Worm (Caenorhabditis elegans) whole organism, L4 larva: ENCODE results near the gene spat-2.
A peak's percentile ranks its signal among the peaks of the same experiment; 100 is the strongest.

ENCODE experiments used
- F10B5.3 ChIP-seq: sonication (generic microtip); optimal IDR thresholded peaks from 2 replicates; lab custom pipeline; 2016; ENCODE audit warnings: mild to moderate bottlenecking, missing genetic modification characterization, missing compliant biosample characterization
- F26F4.8 ChIP-seq: fragments of 200-800 bp; sonication (Bioruptor generic); conservative IDR thresholded peaks from 2 replicates; pipeline ENCODE4 v1.3.6; 2022; ENCODE audit warnings: missing genetic modification characterization, missing compliant biosample characterization
- F37D6.2 ChIP-seq: sonication (generic microtip); optimal IDR thresholded peaks from 2 replicates; lab custom pipeline; 2016; ENCODE audit warnings: mild to moderate bottlenecking, missing genetic modification characterization, missing compliant biosample characterization
- F44E2.7 ChIP-seq: fragments of 200-800 bp; sonication (Bioruptor generic); IDR thresholded peaks from 2 replicates; pipeline ENCODE4 v2.1.2; 2022; ENCODE audit warnings: missing genetic modification characterization, missing compliant biosample characterization
- F49E8.2 ChIP-seq: sonication (generic microtip); optimal IDR thresholded peaks from 2 replicates; lab custom pipeline; 2016; ENCODE audit warnings: missing compliant biosample characterization, mild to moderate bottlenecking, missing genetic modification characterization, borderline replicate concordance
- Y5F2A.4 ChIP-seq: fragments of 200-800 bp; sonication (Bioruptor generic); optimal IDR thresholded peaks from 2 replicates; lab custom pipeline; 2018; ENCODE audit warnings: mild to moderate bottlenecking, missing genetic modification characterization, missing compliant biosample characterization
- ZK546.5 ChIP-seq, 2 experiments: sonication (generic microtip); optimal IDR thresholded peaks; 2 replicates each; lab custom pipeline; 2017; ENCODE audit warnings: missing biosample characterization in 2 of 2, missing genetic modification characterization in 2 of 2
- aha-1 ChIP-seq: fragments of 150-350 bp; peaks from one replicate; lab custom pipeline; 2014; ENCODE audit warnings: missing biosample characterization, missing genetic modification characterization
- aly-2 ChIP-seq: sonication (generic microtip); optimal IDR thresholded peaks from 2 replicates; lab custom pipeline; 2018; ENCODE audit warnings: missing biosample characterization, missing genetic modification characterization
- ceh-32 ChIP-seq: sonication (generic microtip); optimal IDR thresholded peaks from 2 replicates; lab custom pipeline; 2016; ENCODE audit warnings: mild to moderate bottlenecking, missing genetic modification characterization, missing compliant biosample characterization; ENCODE audit not compliant: poor library complexity
- daf-12 ChIP-seq: fragments of 150-350 bp; optimal IDR thresholded peaks from 2 replicates; lab custom pipeline; 2014; ENCODE audit warnings: missing biosample characterization, missing genetic modification reagents, missing genetic modification characterization
- daf-16 ChIP-seq, 3 experiments: sonication (generic microtip); optimal IDR thresholded peaks; 2 replicates each; lab custom pipeline; 2016 to 2017; ENCODE audit warnings: missing genetic modification characterization in 3 of 3, missing genetic modification reagents in 3 of 3, mild to moderate bottlenecking in 2 of 3, missing compliant biosample characterization in 2 of 3, missing biosample characterization in 1 of 3, moderate library complexity in 1 of 3
- daf-19 ChIP-seq: fragments of 200-800 bp; sonication (Bioruptor generic); conservative IDR thresholded peaks from 2 replicates; pipeline ENCODE4 v1.3.6; 2022; ENCODE audit warnings: missing genetic modification characterization, missing compliant biosample characterization
- daf-8 ChIP-seq: fragments of 200-800 bp; sonication (Bioruptor generic); IDR thresholded peaks from 2 replicates; pipeline ENCODE4 v1.3.6; 2022; ENCODE audit warnings: missing genetic modification characterization, missing compliant biosample characterization
- dmd-6 ChIP-seq: fragments of 200-800 bp; sonication (Bioruptor generic); IDR thresholded peaks from 2 replicates; pipeline ENCODE4 v1.3.6; 2022; ENCODE audit warnings: missing genetic modification reagents, missing genetic modification characterization, missing compliant biosample characterization
- dve-1 ChIP-seq: sonication (generic microtip); optimal IDR thresholded peaks from 2 replicates; lab custom pipeline; 2017; ENCODE audit warnings: antibody characterized with exemption, mild to moderate bottlenecking, missing genetic modification characterization, missing compliant biosample characterization; ENCODE audit not compliant: insufficient read depth
- egl-27 ChIP-seq: sonication (generic microtip); optimal IDR thresholded peaks from 3 replicates; lab custom pipeline; 2017; ENCODE audit warnings: missing biosample characterization, missing genetic modification reagents, missing genetic modification characterization
- hlh-11 ChIP-seq: fragments of 200-800 bp; sonication (Bioruptor generic); optimal IDR thresholded peaks from 2 replicates; lab custom pipeline; 2018; ENCODE audit warnings: mild to moderate bottlenecking, missing genetic modification characterization, missing compliant biosample characterization
- hlh-30 ChIP-seq: sonication (generic microtip); optimal IDR thresholded peaks from 2 replicates; lab custom pipeline; 2017; ENCODE audit warnings: antibody characterized with exemption, mild to moderate bottlenecking, missing genetic modification characterization, missing compliant biosample characterization; ENCODE audit not compliant: insufficient read depth
- jun-1 ChIP-seq: fragments of 150-350 bp; optimal IDR thresholded peaks from 2 replicates; lab custom pipeline; 2014; ENCODE audit warnings: missing biosample characterization, missing genetic modification reagents, missing genetic modification characterization
- lin-15B ChIP-seq: fragments of 150-350 bp; sonication (generic microtip); optimal IDR thresholded peaks from 3 replicates; lab custom pipeline; 2014; ENCODE audit warnings: missing biosample characterization, missing genetic modification characterization
- lin-38 ChIP-seq: fragments of 200-800 bp; sonication (Bioruptor generic); IDR thresholded peaks from 2 replicates; pipeline ENCODE4 v1.3.6; 2022; ENCODE audit warnings: missing genetic modification reagents, missing genetic modification characterization, missing compliant biosample characterization
- lin-39 ChIP-seq: fragments of 150-350 bp; optimal IDR thresholded peaks from 2 replicates; lab custom pipeline; 2014; ENCODE audit warnings: missing biosample characterization, missing genetic modification reagents, missing genetic modification characterization
- lsy-2 ChIP-seq, 2 experiments: fragments of 150-350 bp in 1 of 2; sonication (generic microtip) in 1 of 2; optimal IDR thresholded peaks; 2 replicates each; lab custom pipeline; 2014 to 2017; ENCODE audit warnings: missing biosample characterization in 2 of 2, missing genetic modification characterization in 2 of 2
- mdl-1 ChIP-seq, 2 experiments: fragments of 150-350 bp in 1 of 2; sonication (generic microtip) in 1 of 2; optimal IDR thresholded peaks; 2 replicates each; lab custom pipeline; 2014 to 2017; ENCODE audit warnings: missing biosample characterization in 2 of 2, missing genetic modification characterization in 2 of 2
- mep-1 ChIP-seq: fragments of 150-350 bp; sonication (generic microtip); optimal IDR thresholded peaks from 3 replicates; lab custom pipeline; 2014; ENCODE audit warnings: missing biosample characterization, missing genetic modification characterization
- mxl-2 ChIP-seq: fragments of 200-800 bp; sonication (Bioruptor generic); conservative IDR thresholded peaks from 2 replicates; pipeline ENCODE4 v1.3.6; 2022; ENCODE audit warnings: missing genetic modification reagents, missing genetic modification characterization, missing compliant biosample characterization
- mxl-3 ChIP-seq: fragments of 200-800 bp; sonication (Bioruptor generic); optimal IDR thresholded peaks from 2 replicates; lab custom pipeline; 2018; ENCODE audit warnings: mild to moderate bottlenecking, missing genetic modification characterization, missing compliant biosample characterization
- nhr-102 ChIP-seq: sonication (generic microtip); optimal IDR thresholded peaks from 2 replicates; lab custom pipeline; 2016; ENCODE audit warnings: mild to moderate bottlenecking, missing genetic modification characterization, moderate library complexity, missing compliant biosample characterization
- nhr-11 ChIP-seq: fragments of 150-350 bp; optimal IDR thresholded peaks from 2 replicates; lab custom pipeline; 2014; ENCODE audit warnings: missing biosample characterization, missing genetic modification characterization
- nhr-25 ChIP-seq: sonication (generic microtip); optimal IDR thresholded peaks from 2 replicates; lab custom pipeline; 2017; ENCODE audit warnings: missing genetic modification characterization, mild to moderate bottlenecking, missing compliant biosample characterization, antibody characterized with exemption, moderate library complexity, borderline replicate concordance; ENCODE audit not compliant: insufficient read depth
- nhr-28 ChIP-seq: fragments of 150-350 bp; optimal IDR thresholded peaks from 2 replicates; lab custom pipeline; 2014; ENCODE audit warnings: missing biosample characterization, missing genetic modification characterization
- nhr-41 ChIP-seq: fragments of 200-800 bp; sonication (Bioruptor generic); IDR thresholded peaks from 2 replicates; pipeline ENCODE4 v1.3.6; 2022; ENCODE audit warnings: missing genetic modification reagents, missing genetic modification characterization, missing compliant biosample characterization
- nhr-42 ChIP-seq: fragments of 200-800 bp; sonication (Bioruptor generic); IDR thresholded peaks from 2 replicates; pipeline ENCODE4 v1.3.6; 2022; ENCODE audit warnings: missing genetic modification characterization, missing compliant biosample characterization
- nhr-48 ChIP-seq: sonication (generic microtip); optimal IDR thresholded peaks from 2 replicates; lab custom pipeline; 2016; ENCODE audit warnings: mild to moderate bottlenecking, missing genetic modification characterization, missing compliant biosample characterization
- nhr-6 ChIP-seq: fragments of 150-350 bp; optimal IDR thresholded peaks from 2 replicates; lab custom pipeline; 2014; ENCODE audit warnings: missing biosample characterization, missing genetic modification characterization
- nhr-77 ChIP-seq: fragments of 150-350 bp; optimal IDR thresholded peaks from 2 replicates; lab custom pipeline; 2014; ENCODE audit warnings: missing biosample characterization, missing genetic modification characterization
- pha-4 ChIP-seq, 2 experiments: fragments of 150-350 bp in 1 of 2; fragments of 200-800 bp in 1 of 2; sonication (Bioruptor generic) in 1 of 2; IDR thresholded peaks in 1 of 2; optimal IDR thresholded peaks in 1 of 2; 2 replicates each; pipeline versions ENCODE4 v1.3.6 to Lab custom; 2014 to 2022; ENCODE audit warnings: missing genetic modification characterization in 2 of 2, missing genetic modification reagents in 2 of 2, missing biosample characterization in 1 of 2, missing compliant biosample characterization in 1 of 2
- php-3 ChIP-seq: fragments of 200-800 bp; sonication (Bioruptor generic); IDR thresholded peaks from 2 replicates; pipeline ENCODE4 v1.3.6; 2022; ENCODE audit warnings: missing genetic modification reagents, missing genetic modification characterization, missing compliant biosample characterization
- pqm-1 ChIP-seq: sonication (generic microtip); optimal IDR thresholded peaks from 2 replicates; lab custom pipeline; 2017; ENCODE audit warnings: missing biosample characterization, missing genetic modification characterization
- saeg-2 ChIP-seq: fragments of 200-800 bp; sonication (Bioruptor generic); IDR thresholded peaks from 2 replicates; pipeline ENCODE4 v1.3.6; 2022; ENCODE audit warnings: missing genetic modification reagents, missing genetic modification characterization, missing compliant biosample characterization
- sdz-12 ChIP-seq: fragments of 200-800 bp; sonication (Bioruptor generic); optimal IDR thresholded peaks from 2 replicates; lab custom pipeline; 2018; ENCODE audit warnings: mild to moderate bottlenecking, missing genetic modification characterization, missing compliant biosample characterization
- skn-1 ChIP-seq: fragments of 150-350 bp; optimal IDR thresholded peaks from 2 replicates; lab custom pipeline; 2014; ENCODE audit warnings: missing biosample characterization, missing genetic modification characterization
- snpc-1.2 ChIP-seq: fragments of 200-800 bp; sonication (Bioruptor generic); IDR thresholded peaks from 2 replicates; pipeline ENCODE4 v1.3.6; 2022; ENCODE audit warnings: missing genetic modification reagents, missing genetic modification characterization, missing compliant biosample characterization
- spr-1 ChIP-seq: sonication (generic microtip); optimal IDR thresholded peaks from 2 replicates; lab custom pipeline; 2016; ENCODE audit warnings: mild to moderate bottlenecking, missing genetic modification characterization, missing compliant biosample characterization
- tra-1 ChIP-seq: fragments of 200-800 bp; sonication (Bioruptor generic); IDR thresholded peaks from 2 replicates; pipeline ENCODE4 v1.3.6; 2022; ENCODE audit warnings: missing genetic modification reagents, missing genetic modification characterization, missing compliant biosample characterization
- zag-1 ChIP-seq: fragments of 150-350 bp; optimal IDR thresholded peaks from 2 replicates; lab custom pipeline; 2014; ENCODE audit warnings: missing biosample characterization, missing genetic modification characterization
- zfp-2 ChIP-seq: sonication (generic microtip); optimal IDR thresholded peaks from 2 replicates; lab custom pipeline; 2016; ENCODE audit warnings: mild to moderate bottlenecking, missing genetic modification characterization, missing compliant biosample characterization
- zip-11 ChIP-seq: fragments of 200-800 bp; sonication (Bioruptor generic); IDR thresholded peaks from 2 replicates; pipeline ENCODE4 v1.3.6; 2022; ENCODE audit warnings: missing genetic modification characterization, missing compliant biosample characterization
- ztf-11 ChIP-seq: fragments of 150-350 bp; optimal IDR thresholded peaks from 2 replicates; lab custom pipeline; 2014; ENCODE audit warnings: missing biosample characterization, missing genetic modification characterization

spat-2 gene

DNA sequence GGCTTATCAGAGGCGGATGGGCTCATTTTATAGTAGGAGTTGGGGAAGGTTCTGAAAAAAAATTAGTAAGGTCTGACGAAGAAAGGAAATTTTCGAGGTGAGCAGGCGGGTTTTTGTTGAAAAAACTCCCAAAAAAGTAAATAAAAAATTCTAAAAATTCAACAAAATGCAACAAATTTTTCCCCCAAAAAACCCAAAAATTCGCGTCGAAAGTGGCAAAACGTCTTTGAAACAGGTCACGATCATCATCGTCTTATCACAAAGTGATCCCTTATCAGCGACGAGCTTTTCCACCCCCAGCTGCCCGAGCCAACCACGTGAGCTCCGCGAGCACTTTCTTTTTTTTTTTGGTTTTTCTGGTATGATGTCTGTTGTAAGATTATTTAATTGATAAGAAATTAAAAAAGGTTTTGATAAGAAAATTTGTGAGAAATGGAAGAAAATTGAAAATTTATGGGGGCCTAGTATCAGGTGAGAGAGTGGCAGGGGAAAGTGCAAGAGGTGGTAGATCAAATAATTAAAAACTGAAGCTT, 10.2 kb upstream of the spat-2 start, which contains the start of gene Y48A6B.7:
Gene Y48A6B.7 (minus strand): TSS at position 51 of the 533 bp plus-strand sequence.
- TF ChIP-seq F44E2.7 (GFP tag; lab: Robert Waterston, UW): no peak
- TF ChIP-seq F49E8.2 (tag; lab: Kevin White, UChicago): no peak
- TF ChIP-seq F37D6.2: no peak
- no peak for TF ChIP-seq lin-15B
- TF ChIP-seq ceh-32: no peak
- no peak for TF ChIP-seq F10B5.3 (tag; lab: Kevin White, UChicago)
- peak; percentile 86 for TF ChIP-seq nhr-77 (tag; lab: Kevin White, UChicago)
- TF ChIP-seq jun-1 (tag; lab: Kevin White, UChicago): no peak
- no peak for TF ChIP-seq ztf-11 (tag; lab: Kevin White, UChicago)
- TF ChIP-seq dmd-6 (GFP tag; lab: Robert Waterston, UW): peak; percentile 95
- peak; percentile 56 for TF ChIP-seq mep-1 (tag; lab: Kevin White, UChicago)
- TF ChIP-seq zfp-2 (tag; lab: Kevin White, UChicago): no peak
- TF ChIP-seq nhr-11 (tag; lab: Kevin White, UChicago): no peak
- TF ChIP-seq snpc-1.2: no peak
- no peak for TF ChIP-seq mxl-3 (GFP tag; lab: Kevin White, UChicago)
- no peak for TF ChIP-seq nhr-42
- peak; percentile 53 for TF ChIP-seq nhr-102 (tag; lab: Kevin White, UChicago)
- peak; percentile 73 for TF ChIP-seq hlh-30 (tag; lab: Kevin White, UChicago)
- no peak for TF ChIP-seq F26F4.8 (GFP tag; lab: Robert Waterston, UW)
- TF ChIP-seq daf-8 (GFP tag; lab: Robert Waterston, UW): no peak
- TF ChIP-seq daf-19: no peak
- TF ChIP-seq mdl-1 (tag; optimal IDR thresholded peaks at IDR 0.05; lab: Kevin White, UChicago): peak in 1 of 2 experiments; percentile 67
- peak; percentile 92 for TF ChIP-seq tra-1
- TF ChIP-seq saeg-2 (GFP tag; lab: Robert Waterston, UW): peak; percentile 36; the same call in 1 of the 2 replicates
- TF ChIP-seq nhr-6 (tag; lab: Kevin White, UChicago): no peak
- no peak for TF ChIP-seq nhr-25 (tag; lab: Kevin White, UChicago)
- TF ChIP-seq Y5F2A.4 (GFP tag; lab: Kevin White, UChicago): no peak
- peak; percentile 90 for TF ChIP-seq pqm-1 (tag; lab: Kevin White, UChicago)
- peak; percentile 38; the same call in 1 of the 2 replicates for TF ChIP-seq lin-38
- peak in 1 of 2 experiments; percentile 12 for TF ChIP-seq daf-16 (GFP tag; optimal IDR thresholded peaks at IDR 0.05; lab: Kevin White, UChicago)
- peak; percentile 83 for TF ChIP-seq daf-16 (tag; optimal IDR thresholded peaks at IDR 0.05; lab: Kevin White, UChicago)
- TF ChIP-seq dve-1 (tag; lab: Kevin White, UChicago): peak; percentile 99
- TF ChIP-seq zip-11 (GFP tag; lab: Robert Waterston, UW): no peak
- peak; percentile 81 for TF ChIP-seq php-3
- TF ChIP-seq spr-1 (tag; lab: Kevin White, UChicago): no peak
- no peak for TF ChIP-seq sdz-12 (GFP tag; lab: Kevin White, UChicago)
- TF ChIP-seq pha-4 (GFP tag; IDR thresholded peaks at IDR 0.05; lab: Robert Waterston, UW): peak; percentile 50; the same call in 1 of the 2 replicates
- TF ChIP-seq pha-4 (tag; optimal IDR thresholded peaks at IDR 0.05; lab: Kevin White, UChicago): no peak
- no peak for TF ChIP-seq aly-2 (tag; lab: Kevin White, UChicago)
- peak; percentile 60; the same call in 1 of the 2 replicates for TF ChIP-seq nhr-41 (GFP tag; lab: Robert Waterston, UW)
- TF ChIP-seq egl-27: no peak
- TF ChIP-seq daf-12: no peak
- peak; percentile 45 for TF ChIP-seq nhr-48 (tag; lab: Kevin White, UChicago)
- peak; percentile 95 for TF ChIP-seq hlh-11
- peak; percentile 12 for TF ChIP-seq aha-1 (tag; lab: Kevin White, UChicago)
- no peak for TF ChIP-seq zag-1 (tag; lab: Kevin White, UChicago)
- TF ChIP-seq lin-39 (tag; lab: Kevin White, UChicago): no peak
- TF ChIP-seq mxl-2 (GFP tag; lab: Robert Waterston, UW): peak; percentile 65; the same call in 1 of the 2 replicates
- no peak for TF ChIP-seq skn-1
- TF ChIP-seq ZK546.5 (tag; optimal IDR thresholded peaks at IDR 0.05; lab: Kevin White, UChicago): no peak
- TF ChIP-seq nhr-28 (tag; lab: Kevin White, UChicago): peak; percentile 74
- TF ChIP-seq lsy-2 (tag; optimal IDR thresholded peaks at IDR 0.05; lab: Kevin White, UChicago): peak in 1 of 2 experiments; percentile 57
